Worm (Caenorhabditis elegans) whole organism, L2 larva: ENCODE results near the gene Y39A1A.31.

Experiments used
- C34F6.9 ChIP-seq: fragments of 150-350 bp; optimal IDR thresholded peaks from 2 replicates; lab custom pipeline; 2014; ENCODE audit warnings: missing biosample characterization, missing genetic modification characterization
- F13H6.1 ChIP-seq: sonication (generic microtip); optimal IDR thresholded peaks from 2 replicates; lab custom pipeline; 2016; ENCODE audit warnings: missing genetic modification characterization, missing compliant biosample characterization
- Y55F3AM.14 ChIP-seq: fragments of 200-800 bp; sonication (Bioruptor generic); optimal IDR thresholded peaks from 2 replicates; lab custom pipeline; 2018; ENCODE audit warnings: mild to moderate bottlenecking, missing genetic modification characterization, missing compliant biosample characterization
- ZK546.5 ChIP-seq: sonication (generic microtip); optimal IDR thresholded peaks from 2 replicates; lab custom pipeline; 2017; ENCODE audit warnings: missing biosample characterization, missing genetic modification characterization
- ama-1 ChIP-seq: fragments of 150-350 bp; optimal IDR thresholded peaks from 2 replicates; lab custom pipeline; 2018; ENCODE audit warnings: inconsistent platforms
- ceh-16 ChIP-seq: fragments of 150-350 bp; optimal IDR thresholded peaks from 2 replicates; lab custom pipeline; 2014; ENCODE audit warnings: missing biosample characterization, missing genetic modification characterization
- crh-2 ChIP-seq: sonication (generic microtip); optimal IDR thresholded peaks from 2 replicates; lab custom pipeline; 2017; ENCODE audit warnings: missing biosample characterization, missing genetic modification characterization
- dmd-4 ChIP-seq: sonication (generic microtip); optimal IDR thresholded peaks from 2 replicates; lab custom pipeline; 2017; ENCODE audit warnings: missing biosample characterization, missing genetic modification characterization
- elt-1 ChIP-seq: fragments of 150-350 bp; optimal IDR thresholded peaks from 2 replicates; lab custom pipeline; 2014; ENCODE audit warnings: missing biosample characterization, missing genetic modification characterization
- fos-1 ChIP-seq: fragments of 150-350 bp; optimal IDR thresholded peaks from 2 replicates; lab custom pipeline; 2014; ENCODE audit warnings: missing biosample characterization, missing genetic modification characterization
- gmeb-1 ChIP-seq: fragments of 150-350 bp; optimal IDR thresholded peaks from 2 replicates; lab custom pipeline; 2014; ENCODE audit warnings: missing biosample characterization, missing genetic modification characterization
- lin-11 ChIP-seq: fragments of 150-350 bp; sonication (generic microtip); optimal IDR thresholded peaks from 2 replicates; lab custom pipeline; 2014; ENCODE audit warnings: missing biosample characterization, missing genetic modification characterization, inconsistent platforms, mixed read lengths
- lin-13 ChIP-seq: fragments of 150-350 bp; optimal IDR thresholded peaks from 2 replicates; lab custom pipeline; 2014; ENCODE audit warnings: missing biosample characterization, missing genetic modification reagents, missing genetic modification characterization
- lsy-2 ChIP-seq, 2 experiments: fragments of 150-350 bp in 1 of 2; sonication (generic microtip) in 1 of 2; optimal IDR thresholded peaks; 2 replicates each; lab custom pipeline; 2014 to 2017; ENCODE audit warnings: missing biosample characterization in 2 of 2, missing genetic modification characterization in 2 of 2
- nhr-11 ChIP-seq: fragments of 150-350 bp; optimal IDR thresholded peaks from 2 replicates; lab custom pipeline; 2014; ENCODE audit warnings: missing biosample characterization, missing genetic modification characterization
- nhr-129 ChIP-seq: fragments of 150-350 bp; optimal IDR thresholded peaks from 2 replicates; lab custom pipeline; 2014; ENCODE audit warnings: missing biosample characterization, missing genetic modification characterization
- nhr-21 ChIP-seq: fragments of 150-350 bp; optimal IDR thresholded peaks from 2 replicates; lab custom pipeline; 2014; ENCODE audit warnings: missing biosample characterization, missing genetic modification characterization
- nhr-23 ChIP-seq: fragments of 150-350 bp; optimal IDR thresholded peaks from 2 replicates; lab custom pipeline; 2014; ENCODE audit warnings: missing biosample characterization, missing genetic modification reagents, missing genetic modification characterization
- nhr-25 ChIP-seq: fragments of 150-350 bp; sonication (generic microtip); optimal IDR thresholded peaks from 3 replicates; lab custom pipeline; 2014; ENCODE audit warnings: missing biosample characterization, missing genetic modification characterization
- nhr-77 ChIP-seq: fragments of 150-350 bp; optimal IDR thresholded peaks from 2 replicates; lab custom pipeline; 2014; ENCODE audit warnings: missing biosample characterization, missing genetic modification characterization
- sem-4 ChIP-seq: fragments of 150-350 bp; optimal IDR thresholded peaks from 2 replicates; lab custom pipeline; 2014; ENCODE audit warnings: missing biosample characterization, missing genetic modification reagents, missing genetic modification characterization
- skn-1 ChIP-seq: sonication (generic microtip); optimal IDR thresholded peaks from 2 replicates; lab custom pipeline; 2017; ENCODE audit warnings: missing biosample characterization, missing genetic modification characterization
- sma-3 ChIP-seq: sonication (generic microtip); optimal IDR thresholded peaks from 2 replicates; lab custom pipeline; 2016; ENCODE audit warnings: missing genetic modification reagents, missing genetic modification characterization, missing compliant biosample characterization
- sma-9 ChIP-seq, 2 experiments: fragments of 150-350 bp in 1 of 2; sonication (generic microtip) in 1 of 2; optimal IDR thresholded peaks; 2 replicates each; lab custom pipeline; 2014 to 2016; ENCODE audit warnings: missing genetic modification characterization in 2 of 2, mild to moderate bottlenecking in 1 of 2, missing biosample characterization in 1 of 2, missing compliant biosample characterization in 1 of 2, missing genetic modification reagents in 1 of 2, moderate library complexity in 1 of 2
- unc-39 ChIP-seq: fragments of 150-350 bp; optimal IDR thresholded peaks from 2 replicates; lab custom pipeline; 2014; ENCODE audit warnings: missing biosample characterization, missing genetic modification characterization
- unc-55 ChIP-seq: fragments of 150-350 bp; sonication (generic microtip); optimal IDR thresholded peaks from 3 replicates; lab custom pipeline; 2014; ENCODE audit warnings: missing biosample characterization, missing genetic modification reagents, missing genetic modification characterization
- zag-1 ChIP-seq: fragments of 150-350 bp; optimal IDR thresholded peaks from 2 replicates; lab custom pipeline; 2014; ENCODE audit warnings: missing biosample characterization, missing genetic modification characterization
- ztf-1 ChIP-seq: fragments of 200-800 bp; sonication (Bioruptor generic); conservative IDR thresholded peaks from 2 replicates; pipeline ENCODE4 v1.3.6; 2022; ENCODE audit warnings: missing genetic modification characterization, missing compliant biosample characterization
- ztf-11 ChIP-seq: sonication (generic microtip); optimal IDR thresholded peaks from 2 replicates; lab custom pipeline; 2017; ENCODE audit warnings: missing biosample characterization, missing genetic modification characterization
- ztf-4 ChIP-seq: fragments of 150-350 bp; optimal IDR thresholded peaks from 2 replicates; lab custom pipeline; 2014; ENCODE audit warnings: missing biosample characterization, missing genetic modification characterization

Gene Y39A1A.31

ce11 chrIII:10649219-10649618 is 39.7 kb downstream of the Y39A1A.31 start, which contains the start of gene emg-1:
emg-1 (plus strand) TSS chrIII:10649519.
- TF ChIP-seq ama-1 (lab: Kevin White, UChicago), result no peak
- no peak for TF ChIP-seq nhr-23 (tag; lab: Kevin White, UChicago)
- no peak for TF ChIP-seq C34F6.9
- TF ChIP-seq ceh-16 (tag; lab: Kevin White, UChicago), result no peak
- no peak for TF ChIP-seq sma-3
- no peak for TF ChIP-seq nhr-11
- TF ChIP-seq ztf-1 (GFP tag; lab: Robert Waterston, UW), result no peak
- no peak for TF ChIP-seq nhr-77 (tag; lab: Kevin White, UChicago)
- TF ChIP-seq elt-1 (tag; lab: Kevin White, UChicago), result no peak
- TF ChIP-seq lin-11 (tag; lab: Kevin White, UChicago), result no peak
- TF ChIP-seq sma-9 (GFP tag; optimal IDR thresholded peaks at IDR 0.05; lab: Kevin White, UChicago), result no peak
- no peak for TF ChIP-seq sma-9 (tag; optimal IDR thresholded peaks at IDR 0.05; lab: Kevin White, UChicago)
- no peak for TF ChIP-seq skn-1 (tag; lab: Kevin White, UChicago)
- no peak for TF ChIP-seq ztf-11
- TF ChIP-seq, all 48 proteins: peak for 0

- TF ChIP-seq lin-13 (GFP tag; lab: Kevin White, UChicago), result no peak
- no peak for TF ChIP-seq nhr-11
- peak; percentile 19 for TF ChIP-seq C34F6.9
- TF ChIP-seq lsy-2 (tag; optimal IDR thresholded peaks at IDR 0.05; lab: Kevin White, UChicago), result peak in 1 of 2 experiments; percentile 45
- TF ChIP-seq, all 48 proteins: peak for 2
Measured at ce11 chrIII:10646094-10646493, 42.9 kb downstream of the Y39A1A.31 start, which contains the start of gene orc-4. orc-4 (plus strand) TSS chrIII:10646170.

- peak; percentile 50 for TF ChIP-seq nhr-25 (tag; lab: Kevin White, UChicago)
- TF ChIP-seq fos-1 (tag; lab: Kevin White, UChicago), result peak; percentile 13
- TF ChIP-seq sma-3, result peak; percentile 15
- no peak for TF ChIP-seq Y55F3AM.14
- TF ChIP-seq lsy-2 (tag; optimal IDR thresholded peaks at IDR 0.05; lab: Kevin White, UChicago), result peak; percentile 91 to 99
- peak; percentile 77 for TF ChIP-seq C34F6.9
- peak; percentile 25 for TF ChIP-seq crh-2
- TF ChIP-seq lin-13 (GFP tag; lab: Kevin White, UChicago), result peak; percentile 37
- TF ChIP-seq unc-55 (GFP tag; lab: Kevin White, UChicago), result peak; percentile 82
- no peak for TF ChIP-seq sem-4 (tag; lab: Kevin White, UChicago)
- TF ChIP-seq unc-39 (tag; lab: Kevin White, UChicago), result no peak
- peak; percentile 87 for TF ChIP-seq gmeb-1
- TF ChIP-seq nhr-129 (tag; lab: Kevin White, UChicago), result peak; percentile 51
- TF ChIP-seq lin-11 (tag; lab: Kevin White, UChicago), result peak; percentile 52
- peak; percentile 10 for TF ChIP-seq nhr-21 (tag; lab: Kevin White, UChicago)
- TF ChIP-seq dmd-4 (tag; lab: Kevin White, UChicago), result no peak
Measured at ce11 chrIII:10642781-10643180, 46.2 kb downstream of the Y39A1A.31 start, which contains the start of the genes dhs-11 and orc-1. dhs-11 (minus strand) TSS chrIII:10642865. orc-1 (plus strand) TSS chrIII:10643129.

- TF ChIP-seq nhr-77 (tag; lab: Kevin White, UChicago) (no peak), sma-3 (no peak), ztf-4 (no peak), ZK546.5 (tag; lab: Kevin White, UChicago) (no peak), zag-1 (tag; lab: Kevin White, UChicago) (no peak), unc-55 (GFP tag; lab: Kevin White, UChicago) (peak; percentile 60)
Measured at ce11 chrIII:10638339-10639021, 50.5 kb downstream of the Y39A1A.31 start, which contains the start of gene Y39A1A.27. Y39A1A.27 (plus strand) TSS chrIII:10638971.

- TF ChIP-seq F13H6.1 (tag; lab: Kevin White, UChicago) (no peak), dmd-4 (tag; lab: Kevin White, UChicago) (no peak), ZK546.5 (tag; lab: Kevin White, UChicago) (no peak), ceh-16 (tag; lab: Kevin White, UChicago) (no peak), nhr-129 (tag; lab: Kevin White, UChicago) (no peak)
Measured at ce11 chrIII:10637933-10638332, 51.0 kb downstream of the Y39A1A.31 start.
